Worm (Caenorhabditis elegans) whole organism, L2 larva: ENCODE results near the gene inx-8.

Experiments
- R02D3.7 ChIP-seq: fragments of 150-350 bp; optimal IDR thresholded peaks from 2 replicates; lab custom pipeline; 2014; ENCODE audit warnings: missing biosample characterization, missing genetic modification characterization
- alr-1 ChIP-seq: fragments of 150-350 bp; optimal IDR thresholded peaks from 2 replicates; lab custom pipeline; 2014; ENCODE audit warnings: missing biosample characterization, missing genetic modification characterization
- ama-1 ChIP-seq: fragments of 150-350 bp; optimal IDR thresholded peaks from 2 replicates; lab custom pipeline; 2018; ENCODE audit warnings: inconsistent platforms
- ceh-16 ChIP-seq: fragments of 150-350 bp; optimal IDR thresholded peaks from 2 replicates; lab custom pipeline; 2014; ENCODE audit warnings: missing biosample characterization, missing genetic modification characterization
- lin-39 ChIP-seq: fragments of 150-350 bp; optimal IDR thresholded peaks from 2 replicates; lab custom pipeline; 2014; ENCODE audit warnings: missing biosample characterization, missing genetic modification reagents, missing genetic modification characterization
- mbf-1 ChIP-seq: sonication (generic microtip); optimal IDR thresholded peaks from 2 replicates; lab custom pipeline; 2017; ENCODE audit warnings: missing biosample characterization, missing genetic modification characterization
- mdl-1 ChIP-seq, 2 experiments: fragments of 150-350 bp in 1 of 2; sonication (generic microtip) in 1 of 2; optimal IDR thresholded peaks; 2 replicates each; lab custom pipeline; 2017; ENCODE audit warnings: missing biosample characterization in 2 of 2, missing genetic modification characterization in 2 of 2
- nhr-10 ChIP-seq: sonication (generic microtip); optimal IDR thresholded peaks from 2 replicates; lab custom pipeline; 2017; ENCODE audit warnings: missing biosample characterization, missing genetic modification characterization
- nhr-129 ChIP-seq: fragments of 150-350 bp; optimal IDR thresholded peaks from 2 replicates; lab custom pipeline; 2014; ENCODE audit warnings: missing biosample characterization, missing genetic modification characterization
- nhr-25 ChIP-seq: fragments of 150-350 bp; sonication (generic microtip); optimal IDR thresholded peaks from 3 replicates; lab custom pipeline; 2014; ENCODE audit warnings: missing biosample characterization, missing genetic modification characterization
- snpc-4 ChIP-seq: fragments of 150-350 bp; optimal IDR thresholded peaks from 2 replicates; lab custom pipeline; 2014; ENCODE audit warnings: missing biosample characterization, missing genetic modification characterization
- unc-62 ChIP-seq: fragments of 150-350 bp; optimal IDR thresholded peaks from 2 replicates; lab custom pipeline; 2014; ENCODE audit warnings: missing biosample characterization, missing genetic modification reagents, missing genetic modification characterization

ce11 chrIV:11701878-11702277, 28.2 kb downstream of the inx-8 start:
- TF ChIP-seq R02D3.7 (tag; lab: Kevin White, UChicago) (no peak), mbf-1 (tag; lab: Kevin White, UChicago) (no peak), mdl-1 (tag; optimal IDR thresholded peaks at IDR 0.05; lab: Kevin White, UChicago) (no peak), ama-1 (no peak), snpc-4 (tag; lab: Kevin White, UChicago) (no peak), ceh-16 (no peak), alr-1 (tag; lab: Kevin White, UChicago) (no peak), nhr-129 (tag; lab: Kevin White, UChicago) (no peak), nhr-25 (tag; lab: Kevin White, UChicago) (no peak), lin-39 (no peak), unc-62 (GFP tag; lab: Kevin White, UChicago) (no peak), nhr-10 (no peak)
